Fruit fly (Drosophila melanogaster) S2 (cell line): ENCODE data around the gene CG7518.

Source experiments
- CG8478 ChIP-seq: fragments of >200 bp; optimal IDR thresholded peaks from 2 replicates; lab custom pipeline; 2018
- CTCF ChIP-seq, 2 experiments: fragments of >200 bp; optimal IDR thresholded peaks; 2 replicates each; lab custom pipeline; 2018

dm6 chr3R:13018995-13019394 is 21.1 kb downstream of the CG7518 start:
- TF ChIP-seq CTCF (optimal IDR thresholded peaks at IDR 0.05; lab: Kevin White, UChicago) (no peak), CG8478 (no peak)
